Worm (Caenorhabditis elegans): ENCODE data around the gene hoe-1.

The hoe-1 gene

ce11 chrIV:4776001-4776400, 31.9 kb upstream of the hoe-1 start, which contains the start of gene R11E3.19:
Gene R11E3.19, minus strand, starts transcription at chrIV:4776101.
- TF ChIP-seq pax-1 (tag; optimal IDR thresholded peaks at IDR 0.05): no peak
- no peak for TF ChIP-seq nhr-232 (tag; optimal IDR thresholded peaks at IDR 0.05)
- no peak for TF ChIP-seq che-1 (tag; optimal IDR thresholded peaks at IDR 0.05)
- no peak for TF ChIP-seq K09A11.1 (tag; optimal IDR thresholded peaks at IDR 0.05; ENCODE audit: insufficient read depth)
- no peak for TF ChIP-seq hlh-13 (GFP tag; optimal IDR thresholded peaks at IDR 0.05)
- TF ChIP-seq madf-2 (tag; optimal IDR thresholded peaks at IDR 0.05): no peak
- TF ChIP-seq ceh-34 (tag; optimal IDR thresholded peaks at IDR 0.05): no peak
- TF ChIP-seq ets-4 (tag; optimal IDR thresholded peaks at IDR 0.05): no peak
- no peak for TF ChIP-seq pros-1 (tag; optimal IDR thresholded peaks at IDR 0.05)
- TF ChIP-seq hlh-30 (tag; optimal IDR thresholded peaks at IDR 0.05; ENCODE audit: insufficient read depth): no peak
- no peak for TF ChIP-seq sox-2 (GFP tag; IDR thresholded peaks at IDR 0.05)
- no peak for TF ChIP-seq fax-1 (tag; optimal IDR thresholded peaks at IDR 0.05)
- no peak for TF ChIP-seq ref-2 (tag; optimal IDR thresholded peaks at IDR 0.05)
- no peak for TF ChIP-seq elt-2 (tag; optimal IDR thresholded peaks at IDR 0.05)
- no peak for TF ChIP-seq ceh-2 (tag; optimal IDR thresholded peaks at IDR 0.05)
- TF ChIP-seq nfya-1 (tag; optimal IDR thresholded peaks at IDR 0.05): no peak
- no peak for TF ChIP-seq ceh-14 (tag; optimal IDR thresholded peaks at IDR 0.05)
- TF ChIP-seq pag-3 (tag; optimal IDR thresholded peaks at IDR 0.05; ENCODE audit: borderline replicate concordance): no peak
- TF ChIP-seq unc-42 (tag; optimal IDR thresholded peaks at IDR 0.05): no peak

- no peak for TF ChIP-seq dmd-4 (tag; optimal IDR thresholded peaks at IDR 0.05; ENCODE audit: borderline replicate concordance)
Measured at ce11 chrIV:4771792-4772191, 27.7 kb upstream of the hoe-1 start, which contains the start of gene R11E3.2. Gene R11E3.2, plus strand, starts transcription at chrIV:4772092.

ce11 chrIV:4764422-4764821, 20.4 kb upstream of the hoe-1 start, which contains the start of gene npp-26:
Gene npp-26, plus strand, starts transcription at chrIV:4764722.
- no peak for TF ChIP-seq unc-3 (GFP tag; conservative IDR thresholded peaks at IDR 0.05)
- TF ChIP-seq unc-3 (tag; optimal IDR thresholded peaks at IDR 0.05): no peak
- TF ChIP-seq F13H6.1 (tag; optimal IDR thresholded peaks at IDR 0.05): no peak
- no peak for TF ChIP-seq ets-4 (tag; optimal IDR thresholded peaks at IDR 0.05)
- no peak for TF ChIP-seq ceh-18 (tag; optimal IDR thresholded peaks at IDR 0.05)
- TF ChIP-seq ceh-19 (GFP tag; optimal IDR thresholded peaks at IDR 0.05): no peak
- TF ChIP-seq unc-42 (tag; optimal IDR thresholded peaks at IDR 0.05): no peak
- no peak for TF ChIP-seq ceh-30 (tag; optimal IDR thresholded peaks at IDR 0.05)
- TF ChIP-seq fkh-6 (tag; optimal IDR thresholded peaks at IDR 0.05): no peak
- TF ChIP-seq elt-4 (tag; optimal IDR thresholded peaks at IDR 0.05): no peak
- TF ChIP-seq dmd-4 (tag; optimal IDR thresholded peaks at IDR 0.05; ENCODE audit: borderline replicate concordance): no peak
- TF ChIP-seq ttx-3 (tag; optimal IDR thresholded peaks at IDR 0.05): no peak
- TF ChIP-seq ceh-14 (tag; optimal IDR thresholded peaks at IDR 0.05): no peak
- TF ChIP-seq hlh-6 (tag; optimal IDR thresholded peaks at IDR 0.05): no peak
- TF ChIP-seq mec-3 (tag; optimal IDR thresholded peaks at IDR 0.05; ENCODE audit: borderline replicate concordance): no peak
- TF ChIP-seq ceh-48 (tag; optimal IDR thresholded peaks at IDR 0.05): no peak
- no peak for TF ChIP-seq unc-86 (tag; optimal IDR thresholded peaks at IDR 0.05)
- TF ChIP-seq K09A11.1 (tag; optimal IDR thresholded peaks at IDR 0.05; ENCODE audit: insufficient read depth): no peak
- TF ChIP-seq sox-4 (tag; optimal IDR thresholded peaks at IDR 0.05): no peak

- TF ChIP-seq hlh-6 (tag; optimal IDR thresholded peaks at IDR 0.05) (no peak), gmeb-2 (tag; optimal IDR thresholded peaks at IDR 0.05) (no peak), ets-4 (tag; optimal IDR thresholded peaks at IDR 0.05) (no peak), pax-1 (tag; optimal IDR thresholded peaks at IDR 0.05) (no peak), unc-55 (GFP tag; optimal IDR thresholded peaks at IDR 0.05) (no peak), nhr-11 (tag; optimal IDR thresholded peaks at IDR 0.05) (no peak), pat-9 (tag; optimal IDR thresholded peaks at IDR 0.05) (no peak), ahr-1 (tag; optimal IDR thresholded peaks at IDR 0.05) (no peak), unc-86 (tag; optimal IDR thresholded peaks at IDR 0.05) (no peak), Y22D7AL.16 (tag; optimal IDR thresholded peaks at IDR 0.05) (no peak), odd-2 (tag; optimal IDR thresholded peaks at IDR 0.05) (no peak), ceh-18 (tag; optimal IDR thresholded peaks at IDR 0.05) (no peak), unc-3 (GFP tag; conservative IDR thresholded peaks at IDR 0.05) (no peak), unc-3 (tag; optimal IDR thresholded peaks at IDR 0.05) (no peak), elt-2 (tag; optimal IDR thresholded peaks at IDR 0.05) (no peak), dmd-4 (tag; optimal IDR thresholded peaks at IDR 0.05; ENCODE audit: borderline replicate concordance) (no peak), pha-2 (tag; optimal IDR thresholded peaks at IDR 0.05) (no peak), ztf-16 (tag; optimal IDR thresholded peaks at IDR 0.05) (no peak), fkh-6 (tag; optimal IDR thresholded peaks at IDR 0.05) (no peak), che-1 (tag; optimal IDR thresholded peaks at IDR 0.05) (no peak), pros-1 (tag; optimal IDR thresholded peaks at IDR 0.05) (no peak)
Measured at ce11 chrIV:4763844-4764243, 19.8 kb upstream of the hoe-1 start, which contains the start of gene Y17G9B.2. Gene Y17G9B.2, plus strand, starts transcription at chrIV:4764144.
